Worm (Caenorhabditis elegans) whole organism, young adult: ENCODE results near the gene mom-1.

Source experiments
- B0019.2 ChIP-seq: fragments of 200-800 bp; sonication (Bioruptor generic); conservative IDR thresholded peaks from 2 replicates; pipeline ENCODE4 v1.3.6; 2022; ENCODE audit warnings: missing genetic modification reagents, missing genetic modification characterization, missing compliant biosample characterization
- F39B2.1 ChIP-seq: fragments of 200-800 bp; sonication (Bioruptor generic); IDR thresholded peaks from 2 replicates; pipeline ENCODE4 v1.3.6; 2022; ENCODE audit warnings: missing genetic modification reagents, missing genetic modification characterization, missing compliant biosample characterization
- F57A8.1 ChIP-seq: fragments of 200-800 bp; sonication (Bioruptor generic); optimal IDR thresholded peaks from 2 replicates; lab custom pipeline; 2018; ENCODE audit warnings: mild to moderate bottlenecking, missing genetic modification characterization, moderate library complexity, missing compliant biosample characterization
- K12H6.12 ChIP-seq: fragments of 200-800 bp; sonication (Bioruptor generic); optimal IDR thresholded peaks from 2 replicates; lab custom pipeline; 2018; ENCODE audit warnings: mild to moderate bottlenecking, missing genetic modification characterization, missing compliant biosample characterization
- ZK185.1 ChIP-seq: sonication (generic microtip); optimal IDR thresholded peaks from 2 replicates; lab custom pipeline; 2016; ENCODE audit warnings: mild to moderate bottlenecking, missing genetic modification characterization, missing compliant biosample characterization; ENCODE audit not compliant: poor library complexity, severe bottlenecking
- akir-1 ChIP-seq: fragments of 200-800 bp; sonication (Bioruptor generic); optimal IDR thresholded peaks from 2 replicates; lab custom pipeline; 2018; ENCODE audit warnings: mild to moderate bottlenecking, missing genetic modification characterization, moderate library complexity, missing compliant biosample characterization
- aptf-2 ChIP-seq: fragments of 200-800 bp; sonication (Bioruptor generic); conservative IDR thresholded peaks from 2 replicates; pipeline ENCODE4 v1.3.6; 2022; ENCODE audit warnings: missing genetic modification reagents, missing genetic modification characterization, missing compliant biosample characterization
- atf-7 ChIP-seq: sonication (generic microtip); optimal IDR thresholded peaks from 2 replicates; lab custom pipeline; 2017; ENCODE audit warnings: mild to moderate bottlenecking, missing genetic modification characterization, missing compliant biosample characterization
- attf-6 ChIP-seq: fragments of 200-800 bp; sonication (Bioruptor generic); IDR thresholded peaks from 2 replicates; pipeline ENCODE4 v1.3.6; 2022; ENCODE audit warnings: missing genetic modification reagents, missing genetic modification characterization, missing compliant biosample characterization
- bed-1 ChIP-seq: fragments of 200-800 bp; sonication (Bioruptor generic); IDR thresholded peaks from 2 replicates; pipeline ENCODE4 v1.3.6; 2022; ENCODE audit warnings: missing genetic modification reagents, missing genetic modification characterization, missing compliant biosample characterization
- ccch-3 ChIP-seq: fragments of 200-800 bp; sonication (Bioruptor generic); optimal IDR thresholded peaks from 2 replicates; lab custom pipeline; 2018; ENCODE audit warnings: mild to moderate bottlenecking, missing genetic modification characterization, missing compliant biosample characterization
- ceh-100 ChIP-seq: fragments of 200-800 bp; sonication (Bioruptor generic); IDR thresholded peaks from 2 replicates; pipeline ENCODE4 v1.3.6; 2022; ENCODE audit warnings: missing genetic modification reagents, missing genetic modification characterization, missing compliant biosample characterization
- ceh-79 ChIP-seq: sonication (generic microtip); optimal IDR thresholded peaks from 2 replicates; lab custom pipeline; 2017; ENCODE audit warnings: mild to moderate bottlenecking, missing genetic modification characterization, missing compliant biosample characterization
- ceh-91 ChIP-seq: fragments of 200-800 bp; sonication (Bioruptor generic); IDR thresholded peaks from 2 replicates; pipeline ENCODE4 v1.3.6; 2022; ENCODE audit warnings: missing genetic modification reagents, missing genetic modification characterization, missing compliant biosample characterization
- chd-7 ChIP-seq: sonication (generic microtip); optimal IDR thresholded peaks from 2 replicates; lab custom pipeline; 2016; ENCODE audit warnings: mild to moderate bottlenecking, missing genetic modification characterization, moderate library complexity, missing compliant biosample characterization
- dpff-1 ChIP-seq: sonication (generic microtip); optimal IDR thresholded peaks from 2 replicates; lab custom pipeline; 2017; ENCODE audit warnings: mild to moderate bottlenecking, missing genetic modification characterization, missing compliant biosample characterization
- gei-17 ChIP-seq: fragments of 200-800 bp; sonication (Bioruptor generic); optimal IDR thresholded peaks from 2 replicates; lab custom pipeline; 2018; ENCODE audit warnings: mild to moderate bottlenecking, missing genetic modification characterization, missing compliant biosample characterization
- lag-1 ChIP-seq: fragments of 200-800 bp; sonication (Bioruptor generic); IDR thresholded peaks from 2 replicates; pipeline ENCODE4 v1.3.6; 2022; ENCODE audit warnings: missing genetic modification reagents, missing genetic modification characterization, missing compliant biosample characterization
- let-526 ChIP-seq: fragments of 200-800 bp; sonication (Bioruptor generic); IDR thresholded peaks from 2 replicates; pipeline ENCODE4 v1.3.6; 2022; ENCODE audit warnings: missing genetic modification reagents, missing genetic modification characterization, missing compliant biosample characterization
- lin-35 ChIP-seq, 3 experiments: fragments of 150-350 bp in 2 of 3; sonication (generic microtip) in 1 of 3; optimal IDR thresholded peaks; 2 replicates each; lab custom pipeline; 2014 to 2018; ENCODE audit warnings: missing biosample characterization in 3 of 3, missing genetic modification characterization in 3 of 3, missing genetic modification reagents in 3 of 3
- lin-40 ChIP-seq: sonication (generic microtip); optimal IDR thresholded peaks from 2 replicates; lab custom pipeline; 2016; ENCODE audit warnings: missing genetic modification characterization, mild to moderate bottlenecking, missing compliant biosample characterization, missing genotype, missing genetic modification reagents
- lsl-1 ChIP-seq: fragments of 200-800 bp; sonication (Bioruptor generic); optimal IDR thresholded peaks from 2 replicates; lab custom pipeline; 2018; ENCODE audit warnings: mild to moderate bottlenecking, missing genetic modification characterization, moderate library complexity, missing compliant biosample characterization
- lsy-27 ChIP-seq: sonication (generic microtip); optimal IDR thresholded peaks from 2 replicates; lab custom pipeline; 2017; ENCODE audit warnings: missing genetic modification characterization, mild to moderate bottlenecking, missing compliant biosample characterization, antibody characterized with exemption, missing genotype, borderline replicate concordance; ENCODE audit not compliant: insufficient read depth
- madf-3 ChIP-seq: fragments of 200-800 bp; sonication (Bioruptor generic); IDR thresholded peaks from 2 replicates; pipeline ENCODE4 v1.3.6; 2022; ENCODE audit warnings: missing genetic modification reagents, missing genetic modification characterization, missing compliant biosample characterization
- madf-8 ChIP-seq: fragments of 200-800 bp; sonication (Bioruptor generic); conservative IDR thresholded peaks from 2 replicates; pipeline ENCODE4 v1.3.6; 2022; ENCODE audit warnings: missing genetic modification reagents, missing genetic modification characterization, missing compliant biosample characterization
- mcd-1 ChIP-seq: fragments of 200-800 bp; sonication (Bioruptor generic); IDR thresholded peaks from 2 replicates; pipeline ENCODE4 v1.3.6; 2022; ENCODE audit warnings: missing genetic modification reagents, missing genetic modification characterization, missing compliant biosample characterization
- mel-28 ChIP-seq: sonication (generic microtip); optimal IDR thresholded peaks from 2 replicates; lab custom pipeline; 2016; ENCODE audit warnings: borderline replicate concordance, mild to moderate bottlenecking, missing genetic modification characterization, missing compliant biosample characterization
- mes-4 ChIP-seq: sonication (generic microtip); optimal IDR thresholded peaks from 2 replicates; lab custom pipeline; 2016; ENCODE audit warnings: missing genotype, missing genetic modification characterization, missing compliant biosample characterization
- nfya-1 ChIP-seq: sonication (generic microtip); optimal IDR thresholded peaks from 2 replicates; lab custom pipeline; 2017; ENCODE audit warnings: antibody characterized with exemption, missing compliant biosample characterization, missing genetic modification characterization, borderline replicate concordance; ENCODE audit not compliant: insufficient read depth
- nfyb-1 ChIP-seq: fragments of 200-800 bp; sonication (Bioruptor generic); IDR thresholded peaks from 2 replicates; pipeline ENCODE4 v1.3.6; 2022; ENCODE audit warnings: missing genetic modification reagents, missing genetic modification characterization, missing compliant biosample characterization
- repo-1 ChIP-seq: sonication (generic microtip); optimal IDR thresholded peaks from 2 replicates; lab custom pipeline; 2017; ENCODE audit warnings: mild to moderate bottlenecking, missing genetic modification characterization, missing compliant biosample characterization
- sdz-38 ChIP-seq: sonication (generic microtip); optimal IDR thresholded peaks from 2 replicates; lab custom pipeline; 2016; ENCODE audit warnings: missing genotype, missing genetic modification characterization, missing compliant biosample characterization
- sea-2 ChIP-seq: fragments of 200-800 bp; sonication (Bioruptor generic); IDR thresholded peaks from 2 replicates; pipeline ENCODE4 v1.3.6; 2022; ENCODE audit warnings: missing genetic modification characterization, missing compliant biosample characterization
- snpc-4 ChIP-seq, 5 experiments: fragments of 150-350 bp in 1 of 5; sonication (generic microtip) in 4 of 5; optimal IDR thresholded peaks; 2 replicates each; lab custom pipeline; 2014 to 2018; ENCODE audit warnings: missing genetic modification characterization in 5 of 5, missing biosample characterization in 3 of 5, antibody characterized with exemption in 2 of 5, mild to moderate bottlenecking in 2 of 5, missing compliant biosample characterization in 2 of 5, missing genotype in 2 of 5, moderate library complexity in 2 of 5, missing genetic modification reagents in 1 of 5
- sptf-2 ChIP-seq: fragments of 200-800 bp; sonication (Bioruptor generic); optimal IDR thresholded peaks from 2 replicates; lab custom pipeline; 2018; ENCODE audit warnings: mild to moderate bottlenecking, missing genetic modification characterization, missing compliant biosample characterization
- tlf-1 ChIP-seq: fragments of 200-800 bp; sonication (Bioruptor generic); optimal IDR thresholded peaks from 2 replicates; lab custom pipeline; 2018; ENCODE audit warnings: mild to moderate bottlenecking, missing genetic modification characterization, missing compliant biosample characterization
- unc-62 ChIP-seq: fragments of 150-350 bp; optimal IDR thresholded peaks from 2 replicates; lab custom pipeline; 2014; ENCODE audit warnings: missing biosample characterization, missing genetic modification reagents, missing genetic modification characterization
- ztf-28 ChIP-seq: fragments of 200-800 bp; sonication (Bioruptor generic); IDR thresholded peaks from 2 replicates; pipeline ENCODE4 v1.3.6; 2022; ENCODE audit warnings: missing genetic modification reagents, missing genetic modification characterization, missing compliant biosample characterization
- ztf-6 ChIP-seq: fragments of 200-800 bp; sonication (Bioruptor generic); IDR thresholded peaks from 2 replicates; pipeline ENCODE4 v1.3.6; 2022; ENCODE audit warnings: missing genetic modification reagents, missing genetic modification characterization, missing compliant biosample characterization

The mom-1 gene

DNA sequence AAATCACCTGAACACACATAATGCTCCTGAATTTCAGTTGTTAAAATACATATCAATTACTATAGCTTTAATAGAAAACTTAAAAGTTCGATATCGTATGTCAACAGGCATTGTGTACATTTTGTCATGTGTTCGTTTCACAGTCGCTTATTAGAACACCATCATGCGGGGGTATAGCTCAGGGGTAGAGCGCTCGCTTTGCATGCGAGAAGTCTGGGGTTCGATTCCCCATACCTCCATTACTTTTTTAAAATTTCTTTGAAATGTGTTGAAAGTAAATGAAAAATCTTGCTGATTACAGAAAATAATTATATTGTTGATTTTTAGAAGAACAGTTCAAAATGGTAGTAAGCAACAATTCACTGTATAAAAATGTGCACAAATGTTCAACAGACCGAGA, 6.8 kb upstream of the mom-1 start (continued):
- peak; percentile 59 for TF ChIP-seq atf-7
- TF ChIP-seq sptf-2 (GFP tag; lab: Kevin White, UChicago): peak; percentile 75
- no peak for TF ChIP-seq mel-28 (tag; lab: Kevin White, UChicago)
- TF ChIP-seq ceh-100: peak; percentile 48
- TF ChIP-seq let-526 (GFP tag; lab: Robert Waterston, UW): 0 out of 2 replicates have a peak, but pooled peaks have one; percentile 22
- no peak for TF ChIP-seq bed-1 (GFP tag; lab: Robert Waterston, UW)
- TF ChIP-seq F57A8.1 (GFP tag; lab: Kevin White, UChicago): peak; percentile 71
- TF ChIP-seq ccch-3 (GFP tag; lab: Kevin White, UChicago): no peak
- TF ChIP-seq tlf-1 (GFP tag; lab: Kevin White, UChicago): peak; percentile 40
- peak; percentile 65 for TF ChIP-seq lsy-27
- TF ChIP-seq madf-8 (GFP tag; lab: Robert Waterston, UW): no peak
- no peak for TF ChIP-seq dpff-1 (tag; lab: Kevin White, UChicago)
- TF ChIP-seq ceh-79: no peak
- no peak for TF ChIP-seq aptf-2 (GFP tag; lab: Robert Waterston, UW)
- TF ChIP-seq lsl-1: peak; percentile 3
- TF ChIP-seq lag-1 (GFP tag; lab: Robert Waterston, UW): no peak
- TF ChIP-seq lin-40 (tag; lab: Kevin White, UChicago): no peak
- no peak for TF ChIP-seq gei-17 (GFP tag; lab: Kevin White, UChicago)
- TF ChIP-seq nfyb-1: peak; percentile 79
- no peak for TF ChIP-seq F39B2.1 (GFP tag; lab: Robert Waterston, UW)
- TF ChIP-seq B0019.2 (GFP tag; lab: Robert Waterston, UW): no peak
- peak; percentile 83 for TF ChIP-seq ZK185.1 (tag; lab: Kevin White, UChicago)
- TF ChIP-seq K12H6.12 (tag; lab: Kevin White, UChicago): no peak
- peak; percentile 41; the same call in 1 of the 2 replicates for TF ChIP-seq sea-2 (GFP tag; lab: Robert Waterston, UW)
- peak; percentile 85 for TF ChIP-seq snpc-4 (GFP tag; optimal IDR thresholded peaks at IDR 0.05; lab: Kevin White, UChicago)
- peak in 2 of 4 experiments; percentile 35 to 83 for TF ChIP-seq snpc-4 (tag; optimal IDR thresholded peaks at IDR 0.05; lab: Kevin White, UChicago)
- TF ChIP-seq attf-6 (GFP tag; lab: Robert Waterston, UW): peak; percentile 60; the same call in 1 of the 2 replicates
- TF ChIP-seq lin-35 (GFP tag; optimal IDR thresholded peaks at IDR 0.05; lab: Kevin White, UChicago): peak in 1 of 3 experiments; percentile 46
- TF ChIP-seq sdz-38 (tag; lab: Kevin White, UChicago): no peak
- 0 out of 2 replicates have a peak, but pooled peaks have one; percentile 63 for TF ChIP-seq ztf-28 (GFP tag; lab: Robert Waterston, UW)
- no peak for TF ChIP-seq ceh-91 (GFP tag; lab: Robert Waterston, UW)
- peak; percentile 69 for TF ChIP-seq chd-7
- TF ChIP-seq mes-4: peak; percentile 43
- no peak for TF ChIP-seq ztf-6 (GFP tag; lab: Robert Waterston, UW)
- no peak for TF ChIP-seq repo-1 (tag; lab: Kevin White, UChicago)
- no peak for TF ChIP-seq unc-62
- TF ChIP-seq madf-3 (GFP tag; lab: Robert Waterston, UW): 0 out of 2 replicates have a peak, but pooled peaks have one; percentile 49
- TF ChIP-seq nfya-1 (tag; lab: Kevin White, UChicago): no peak
- peak; percentile 2 for TF ChIP-seq akir-1
- TF ChIP-seq mcd-1 (GFP tag; lab: Robert Waterston, UW): no peak; the same call in 1 of the 2 replicates
